Worm (Caenorhabditis elegans) whole organism, L2 larva: ENCODE measurements around the gene C54F6.18.
"Not testable (repeated sequence)": the region's sequence is repeated elsewhere in the genome, so short reads cannot be mapped to it uniquely, and the experiment has no call there.

Source experiments
- C34F6.9 ChIP-seq: fragments of 150-350 bp; optimal IDR thresholded peaks from 2 replicates; lab custom pipeline; 2014; ENCODE audit warnings: missing biosample characterization, missing genetic modification characterization
- F13H6.1 ChIP-seq: sonication (generic microtip); optimal IDR thresholded peaks from 2 replicates; lab custom pipeline; 2016; ENCODE audit warnings: missing genetic modification characterization, missing compliant biosample characterization
- R02D3.7 ChIP-seq: fragments of 150-350 bp; optimal IDR thresholded peaks from 2 replicates; lab custom pipeline; 2014; ENCODE audit warnings: missing biosample characterization, missing genetic modification characterization
- ZK546.5 ChIP-seq: sonication (generic microtip); optimal IDR thresholded peaks from 2 replicates; lab custom pipeline; 2017; ENCODE audit warnings: missing biosample characterization, missing genetic modification characterization
- alr-1 ChIP-seq: fragments of 150-350 bp; optimal IDR thresholded peaks from 2 replicates; lab custom pipeline; 2014; ENCODE audit warnings: missing biosample characterization, missing genetic modification characterization
- aly-2 ChIP-seq: fragments of 150-350 bp; optimal IDR thresholded peaks from 2 replicates; lab custom pipeline; 2014; ENCODE audit warnings: missing biosample characterization, missing genetic modification characterization
- ama-1 ChIP-seq: fragments of 150-350 bp; optimal IDR thresholded peaks from 2 replicates; lab custom pipeline; 2018; ENCODE audit warnings: inconsistent platforms
- ceh-16 ChIP-seq: fragments of 150-350 bp; optimal IDR thresholded peaks from 2 replicates; lab custom pipeline; 2014; ENCODE audit warnings: missing biosample characterization, missing genetic modification characterization
- ceh-82 ChIP-seq: fragments of 150-350 bp; optimal IDR thresholded peaks from 2 replicates; lab custom pipeline; 2014; ENCODE audit warnings: missing biosample characterization, missing genetic modification characterization
- dmd-4 ChIP-seq: sonication (generic microtip); optimal IDR thresholded peaks from 2 replicates; lab custom pipeline; 2017; ENCODE audit warnings: missing biosample characterization, missing genetic modification characterization
- egl-27 ChIP-seq: sonication (generic microtip); optimal IDR thresholded peaks from 3 replicates; lab custom pipeline; 2017; ENCODE audit warnings: missing biosample characterization, missing genetic modification reagents, missing genetic modification characterization
- elt-1 ChIP-seq: fragments of 150-350 bp; optimal IDR thresholded peaks from 2 replicates; lab custom pipeline; 2014; ENCODE audit warnings: missing biosample characterization, missing genetic modification characterization
- elt-3 ChIP-seq: sonication (generic microtip); optimal IDR thresholded peaks from 2 replicates; lab custom pipeline; 2017; ENCODE audit warnings: missing biosample characterization, missing genetic modification characterization
- fos-1 ChIP-seq: fragments of 150-350 bp; optimal IDR thresholded peaks from 2 replicates; lab custom pipeline; 2014; ENCODE audit warnings: missing biosample characterization, missing genetic modification characterization
- gmeb-1 ChIP-seq: fragments of 150-350 bp; optimal IDR thresholded peaks from 2 replicates; lab custom pipeline; 2014; ENCODE audit warnings: missing biosample characterization, missing genetic modification characterization
- lin-11 ChIP-seq: fragments of 150-350 bp; sonication (generic microtip); optimal IDR thresholded peaks from 2 replicates; lab custom pipeline; 2014; ENCODE audit warnings: missing biosample characterization, missing genetic modification characterization, inconsistent platforms, mixed read lengths
- lin-39 ChIP-seq: fragments of 150-350 bp; optimal IDR thresholded peaks from 2 replicates; lab custom pipeline; 2014; ENCODE audit warnings: missing biosample characterization, missing genetic modification reagents, missing genetic modification characterization
- lsy-2 ChIP-seq, 2 experiments: fragments of 150-350 bp in 1 of 2; sonication (generic microtip) in 1 of 2; optimal IDR thresholded peaks; 2 replicates each; lab custom pipeline; 2014 to 2017; ENCODE audit warnings: missing biosample characterization in 2 of 2, missing genetic modification characterization in 2 of 2
- mab-5 ChIP-seq: fragments of 150-350 bp; optimal IDR thresholded peaks from 2 replicates; lab custom pipeline; 2014; ENCODE audit warnings: missing biosample characterization, missing genetic modification characterization
- mbf-1 ChIP-seq: sonication (generic microtip); optimal IDR thresholded peaks from 2 replicates; lab custom pipeline; 2017; ENCODE audit warnings: missing biosample characterization, missing genetic modification characterization
- mdl-1 ChIP-seq, 2 experiments: fragments of 150-350 bp in 1 of 2; sonication (generic microtip) in 1 of 2; optimal IDR thresholded peaks; 2 replicates each; lab custom pipeline; 2017; ENCODE audit warnings: missing biosample characterization in 2 of 2, missing genetic modification characterization in 2 of 2
- nhr-10 ChIP-seq: sonication (generic microtip); optimal IDR thresholded peaks from 2 replicates; lab custom pipeline; 2017; ENCODE audit warnings: missing biosample characterization, missing genetic modification characterization
- nhr-11 ChIP-seq: fragments of 150-350 bp; optimal IDR thresholded peaks from 2 replicates; lab custom pipeline; 2014; ENCODE audit warnings: missing biosample characterization, missing genetic modification characterization
- nhr-21 ChIP-seq: fragments of 150-350 bp; optimal IDR thresholded peaks from 2 replicates; lab custom pipeline; 2014; ENCODE audit warnings: missing biosample characterization, missing genetic modification characterization
- nhr-23 ChIP-seq: fragments of 150-350 bp; optimal IDR thresholded peaks from 2 replicates; lab custom pipeline; 2014; ENCODE audit warnings: missing biosample characterization, missing genetic modification reagents, missing genetic modification characterization
- nhr-237 ChIP-seq: fragments of 150-350 bp; optimal IDR thresholded peaks from 2 replicates; lab custom pipeline; 2014; ENCODE audit warnings: missing biosample characterization, missing genetic modification characterization
- nhr-25 ChIP-seq: fragments of 150-350 bp; sonication (generic microtip); optimal IDR thresholded peaks from 3 replicates; lab custom pipeline; 2014; ENCODE audit warnings: missing biosample characterization, missing genetic modification characterization
- nhr-6 ChIP-seq: fragments of 150-350 bp; optimal IDR thresholded peaks from 2 replicates; lab custom pipeline; 2014; ENCODE audit warnings: missing biosample characterization, missing genetic modification characterization
- nhr-77 ChIP-seq: fragments of 150-350 bp; optimal IDR thresholded peaks from 2 replicates; lab custom pipeline; 2014; ENCODE audit warnings: missing biosample characterization, missing genetic modification characterization
- sem-4 ChIP-seq: fragments of 150-350 bp; optimal IDR thresholded peaks from 2 replicates; lab custom pipeline; 2014; ENCODE audit warnings: missing biosample characterization, missing genetic modification reagents, missing genetic modification characterization
- skn-1 ChIP-seq: sonication (generic microtip); optimal IDR thresholded peaks from 2 replicates; lab custom pipeline; 2017; ENCODE audit warnings: missing biosample characterization, missing genetic modification characterization
- sma-9 ChIP-seq, 2 experiments: fragments of 150-350 bp in 1 of 2; sonication (generic microtip) in 1 of 2; optimal IDR thresholded peaks; 2 replicates each; lab custom pipeline; 2014 to 2016; ENCODE audit warnings: missing genetic modification characterization in 2 of 2, mild to moderate bottlenecking in 1 of 2, missing biosample characterization in 1 of 2, missing compliant biosample characterization in 1 of 2, missing genetic modification reagents in 1 of 2, moderate library complexity in 1 of 2
- unc-62 ChIP-seq: fragments of 150-350 bp; optimal IDR thresholded peaks from 2 replicates; lab custom pipeline; 2014; ENCODE audit warnings: missing biosample characterization, missing genetic modification reagents, missing genetic modification characterization
- zag-1 ChIP-seq: fragments of 150-350 bp; optimal IDR thresholded peaks from 2 replicates; lab custom pipeline; 2014; ENCODE audit warnings: missing biosample characterization, missing genetic modification characterization
- ztf-1 ChIP-seq: fragments of 200-800 bp; sonication (Bioruptor generic); conservative IDR thresholded peaks from 2 replicates; pipeline ENCODE4 v1.3.6; 2022; ENCODE audit warnings: missing genetic modification characterization, missing compliant biosample characterization
- ztf-11 ChIP-seq: sonication (generic microtip); optimal IDR thresholded peaks from 2 replicates; lab custom pipeline; 2017; ENCODE audit warnings: missing biosample characterization, missing genetic modification characterization
- ztf-4 ChIP-seq: fragments of 150-350 bp; optimal IDR thresholded peaks from 2 replicates; lab custom pipeline; 2014; ENCODE audit warnings: missing biosample characterization, missing genetic modification characterization

C54F6.18 gene

ce11 chrV:7506207-7506606 lies 19.6 kb upstream of the C54F6.18 start:
- TF ChIP-seq lin-39 (tag; lab: Kevin White, UChicago), result no peak
- TF ChIP-seq nhr-21 (tag; lab: Kevin White, UChicago), result peak; percentile 10
- TF ChIP-seq R02D3.7 (tag; lab: Kevin White, UChicago), result no peak
- peak; percentile 34 for TF ChIP-seq sma-9 (GFP tag; optimal IDR thresholded peaks at IDR 0.05; lab: Kevin White, UChicago)
- TF ChIP-seq sma-9 (tag; optimal IDR thresholded peaks at IDR 0.05; lab: Kevin White, UChicago), result no peak

- peak; percentile 1 for TF ChIP-seq sma-9 (GFP tag; optimal IDR thresholded peaks at IDR 0.05; lab: Kevin White, UChicago)
- no peak for TF ChIP-seq sma-9 (tag; optimal IDR thresholded peaks at IDR 0.05; lab: Kevin White, UChicago)
- no peak for TF ChIP-seq egl-27
These were observed 17.2 kb upstream of the C54F6.18 start, which contains the start of the genes str-31 and nhr-172 for ce11 chrV:7508566-7509044. TSS of gene str-31 (minus strand) at chrV:7508666. TSS of gene nhr-172 (plus strand) at chrV:7508994.

ce11 chrV:7511465-7511864 lies 14.3 kb upstream of the C54F6.18 start, which contains the start of gene nhr-171:
TSS of gene nhr-171 (plus strand) at chrV:7511765.
- not testable (repeated sequence) for TF ChIP-seq zag-1, sem-4, ceh-82

- TF ChIP-seq ztf-1 (GFP tag; lab: Robert Waterston, UW) (no peak), lin-39 (tag; lab: Kevin White, UChicago) (no peak), nhr-11 (tag; lab: Kevin White, UChicago) (no peak), skn-1 (tag; lab: Kevin White, UChicago) (no peak), nhr-25 (tag; lab: Kevin White, UChicago) (no peak), dmd-4 (no peak), mdl-1 (tag; optimal IDR thresholded peaks at IDR 0.05; lab: Kevin White, UChicago) (no peak), ama-1 (lab: Kevin White, UChicago) (no peak), elt-3 (tag; lab: Kevin White, UChicago) (no peak), egl-27 (no peak), lsy-2 (tag; optimal IDR thresholded peaks at IDR 0.05; lab: Kevin White, UChicago) (no peak), gmeb-1 (tag; lab: Kevin White, UChicago) (no peak), elt-1 (tag; lab: Kevin White, UChicago) (no peak), ZK546.5 (tag; lab: Kevin White, UChicago) (no peak)
These were observed 10.9 kb upstream of the C54F6.18 start, which contains the start of gene srb-18 for ce11 chrV:7514939-7515338. TSS of gene srb-18 (plus strand) at chrV:7515239.

ce11 chrV:7520077-7520476 lies 5.7 kb upstream of the C54F6.18 start, which contains the start of gene srb-19:
TSS of gene srb-19 (minus strand) at chrV:7520177.
- TF ChIP-seq C34F6.9 (tag; lab: Kevin White, UChicago), result no peak
- TF ChIP-seq ceh-82, result no peak
- TF ChIP-seq lin-11 (tag; lab: Kevin White, UChicago), result no peak
- TF ChIP-seq unc-62 (GFP tag; lab: Kevin White, UChicago), result no peak
- TF ChIP-seq ztf-4, result no peak
- TF ChIP-seq aly-2 (tag; lab: Kevin White, UChicago), result no peak
- TF ChIP-seq nhr-6 (tag; lab: Kevin White, UChicago), result no peak
- TF ChIP-seq ceh-16 (tag; lab: Kevin White, UChicago), result no peak
- no peak for TF ChIP-seq nhr-21 (tag; lab: Kevin White, UChicago)
- TF ChIP-seq nhr-237 (tag; lab: Kevin White, UChicago), result no peak
- no peak for TF ChIP-seq nhr-77 (tag; lab: Kevin White, UChicago)
- TF ChIP-seq F13H6.1, result no peak
- no peak for TF ChIP-seq ztf-1 (GFP tag; lab: Robert Waterston, UW)
- TF ChIP-seq zag-1, result no peak
- TF ChIP-seq alr-1 (tag; lab: Kevin White, UChicago), result no peak
- no peak for TF ChIP-seq ZK546.5 (tag; lab: Kevin White, UChicago)
- TF ChIP-seq mdl-1 (tag; optimal IDR thresholded peaks at IDR 0.05; lab: Kevin White, UChicago), result no peak

- TF ChIP-seq gmeb-1 (tag; lab: Kevin White, UChicago) (peak; percentile 15), mab-5 (tag; lab: Kevin White, UChicago) (no peak), dmd-4 (no peak), sma-9 (GFP tag; optimal IDR thresholded peaks at IDR 0.05; lab: Kevin White, UChicago) (peak; percentile 16), sma-9 (tag; optimal IDR thresholded peaks at IDR 0.05; lab: Kevin White, UChicago) (no peak), ztf-1 (GFP tag; lab: Robert Waterston, UW) (no peak), ztf-11 (no peak), nhr-10 (tag; lab: Kevin White, UChicago) (no peak), fos-1 (peak; percentile 7), ceh-82 (no peak), zag-1 (no peak), R02D3.7 (tag; lab: Kevin White, UChicago) (no peak), ceh-16 (tag; lab: Kevin White, UChicago) (no peak), mbf-1 (tag; lab: Kevin White, UChicago) (no peak), nhr-23 (tag; lab: Kevin White, UChicago) (no peak)
These were observed 4.5 kb upstream of the C54F6.18 start for ce11 chrV:7521304-7521703.
